Worm (Caenorhabditis elegans) whole organism, L4 larva: ENCODE results near the gene col-187.

Source experiments
- D1046.2 ChIP-seq: fragments of 200-800 bp; sonication (Bioruptor generic); IDR thresholded peaks from 2 replicates; pipeline ENCODE4 v1.3.6; 2022; ENCODE audit warnings: missing genetic modification characterization, missing compliant biosample characterization
- F37D6.2 ChIP-seq: sonication (generic microtip); optimal IDR thresholded peaks from 2 replicates; lab custom pipeline; 2016; ENCODE audit warnings: mild to moderate bottlenecking, missing genetic modification characterization, missing compliant biosample characterization
- F49E8.2 ChIP-seq: sonication (generic microtip); optimal IDR thresholded peaks from 2 replicates; lab custom pipeline; 2016; ENCODE audit warnings: missing compliant biosample characterization, mild to moderate bottlenecking, missing genetic modification characterization, borderline replicate concordance
- Y105C5A.15 ChIP-seq: fragments of 200-800 bp; sonication (Bioruptor generic); IDR thresholded peaks from 2 replicates; pipeline ENCODE4 v1.3.6; 2022; ENCODE audit warnings: missing genetic modification characterization, missing compliant biosample characterization
- Y48G9A.11 ChIP-seq: fragments of 200-800 bp; sonication (Bioruptor generic); IDR thresholded peaks from 2 replicates; pipeline ENCODE4 v1.3.6; 2022; ENCODE audit warnings: missing genetic modification reagents, missing genetic modification characterization, missing compliant biosample characterization
- Y75B8A.6 ChIP-seq: fragments of 200-800 bp; sonication (Bioruptor generic); IDR thresholded peaks from 2 replicates; pipeline ENCODE4 v1.3.6; 2022; ENCODE audit warnings: missing genetic modification reagents, missing genetic modification characterization, missing compliant biosample characterization
- ZK337.2 ChIP-seq: fragments of 200-800 bp; sonication (Bioruptor generic); IDR thresholded peaks from 2 replicates; pipeline ENCODE4 v1.3.6; 2022; ENCODE audit warnings: missing genetic modification reagents, missing genetic modification characterization, missing compliant biosample characterization
- aly-2 ChIP-seq: sonication (generic microtip); optimal IDR thresholded peaks from 2 replicates; lab custom pipeline; 2018; ENCODE audit warnings: missing biosample characterization, missing genetic modification characterization
- ama-1 ChIP-seq: fragments of 150-350 bp; optimal IDR thresholded peaks from 2 replicates; lab custom pipeline; 2014; ENCODE audit warnings: inconsistent platforms, mixed read lengths
- arid-1 ChIP-seq: fragments of 200-800 bp; sonication (Bioruptor generic); conservative IDR thresholded peaks from 2 replicates; pipeline ENCODE4 v1.3.6; 2022; ENCODE audit warnings: missing genetic modification reagents, missing genetic modification characterization, missing compliant biosample characterization
- ceh-32 ChIP-seq: sonication (generic microtip); optimal IDR thresholded peaks from 2 replicates; lab custom pipeline; 2016; ENCODE audit warnings: mild to moderate bottlenecking, missing genetic modification characterization, missing compliant biosample characterization; ENCODE audit not compliant: poor library complexity
- ceh-44 ChIP-seq: fragments of 200-800 bp; sonication (Bioruptor generic); IDR thresholded peaks from 2 replicates; pipeline ENCODE4 v1.3.6; 2022; ENCODE audit warnings: missing genetic modification reagents, missing genetic modification characterization, missing compliant biosample characterization
- ceh-82 ChIP-seq: sonication (generic microtip); optimal IDR thresholded peaks from 2 replicates; lab custom pipeline; 2017; ENCODE audit warnings: missing biosample characterization, missing genetic modification characterization
- cey-2 ChIP-seq: sonication (generic microtip); optimal IDR thresholded peaks from 3 replicates; lab custom pipeline; 2017; ENCODE audit warnings: missing genetic modification characterization, mild to moderate bottlenecking, missing compliant biosample characterization, antibody characterized with exemption, borderline replicate concordance; ENCODE audit not compliant: insufficient read depth
- daf-16 ChIP-seq, 3 experiments: sonication (generic microtip); optimal IDR thresholded peaks; 2 replicates each; lab custom pipeline; 2016 to 2017; ENCODE audit warnings: missing genetic modification characterization in 3 of 3, missing genetic modification reagents in 3 of 3, mild to moderate bottlenecking in 2 of 3, missing compliant biosample characterization in 2 of 3, missing biosample characterization in 1 of 3, moderate library complexity in 1 of 3
- dpl-1 ChIP-seq: fragments of 150-350 bp; optimal IDR thresholded peaks from 2 replicates; lab custom pipeline; 2014; ENCODE audit warnings: missing biosample characterization, missing genetic modification reagents, missing genetic modification characterization
- dve-1 ChIP-seq: sonication (generic microtip); optimal IDR thresholded peaks from 2 replicates; lab custom pipeline; 2017; ENCODE audit warnings: antibody characterized with exemption, mild to moderate bottlenecking, missing genetic modification characterization, missing compliant biosample characterization; ENCODE audit not compliant: insufficient read depth
- fos-1 ChIP-seq: fragments of 150-350 bp; optimal IDR thresholded peaks from 2 replicates; lab custom pipeline; 2014; ENCODE audit warnings: missing biosample characterization, missing genetic modification characterization
- hlh-11 ChIP-seq: fragments of 200-800 bp; sonication (Bioruptor generic); optimal IDR thresholded peaks from 2 replicates; lab custom pipeline; 2018; ENCODE audit warnings: mild to moderate bottlenecking, missing genetic modification characterization, missing compliant biosample characterization
- hlh-30 ChIP-seq: sonication (generic microtip); optimal IDR thresholded peaks from 2 replicates; lab custom pipeline; 2017; ENCODE audit warnings: antibody characterized with exemption, mild to moderate bottlenecking, missing genetic modification characterization, missing compliant biosample characterization; ENCODE audit not compliant: insufficient read depth
- hmg-1.1 ChIP-seq: fragments of 200-800 bp; sonication (Bioruptor generic); IDR thresholded peaks from 2 replicates; pipeline ENCODE4 v1.3.6; 2022; ENCODE audit warnings: missing genetic modification reagents, missing genetic modification characterization, missing compliant biosample characterization
- jun-1 ChIP-seq: fragments of 150-350 bp; optimal IDR thresholded peaks from 2 replicates; lab custom pipeline; 2014; ENCODE audit warnings: missing biosample characterization, missing genetic modification reagents, missing genetic modification characterization
- lin-13 ChIP-seq: fragments of 150-350 bp; optimal IDR thresholded peaks from 2 replicates; lab custom pipeline; 2014; ENCODE audit warnings: missing biosample characterization, missing genetic modification reagents, missing genetic modification characterization
- lin-15B ChIP-seq: fragments of 150-350 bp; sonication (generic microtip); optimal IDR thresholded peaks from 3 replicates; lab custom pipeline; 2014; ENCODE audit warnings: missing biosample characterization, missing genetic modification characterization
- lin-29 ChIP-seq: fragments of 200-800 bp; sonication (Bioruptor generic); IDR thresholded peaks from 2 replicates; pipeline ENCODE4 v1.3.6; 2022; ENCODE audit warnings: missing genetic modification reagents, missing genetic modification characterization, missing compliant biosample characterization
- lir-3 ChIP-seq: sonication (generic microtip); optimal IDR thresholded peaks from 2 replicates; lab custom pipeline; 2016; ENCODE audit warnings: mild to moderate bottlenecking, missing genetic modification characterization, missing compliant biosample characterization
- mdl-1 ChIP-seq, 2 experiments: fragments of 150-350 bp in 1 of 2; sonication (generic microtip) in 1 of 2; optimal IDR thresholded peaks; 2 replicates each; lab custom pipeline; 2014 to 2017; ENCODE audit warnings: missing biosample characterization in 2 of 2, missing genetic modification characterization in 2 of 2
- mes-2 ChIP-seq: sonication (generic microtip); optimal IDR thresholded peaks from 2 replicates; lab custom pipeline; 2016; ENCODE audit warnings: missing genotype, mild to moderate bottlenecking, missing genetic modification characterization, missing compliant biosample characterization; ENCODE audit not compliant: poor library complexity, severe bottlenecking
- nhr-10 ChIP-seq: fragments of 150-350 bp; optimal IDR thresholded peaks from 2 replicates; lab custom pipeline; 2014; ENCODE audit warnings: missing biosample characterization, missing genetic modification characterization
- nhr-11 ChIP-seq: fragments of 150-350 bp; optimal IDR thresholded peaks from 2 replicates; lab custom pipeline; 2014; ENCODE audit warnings: missing biosample characterization, missing genetic modification characterization
- nhr-111 ChIP-seq: fragments of 200-800 bp; sonication (Bioruptor generic); optimal IDR thresholded peaks from 2 replicates; lab custom pipeline; 2018; ENCODE audit warnings: mild to moderate bottlenecking, missing genetic modification characterization, missing compliant biosample characterization
- nhr-237 ChIP-seq: sonication (generic microtip); optimal IDR thresholded peaks from 2 replicates; lab custom pipeline; 2017; ENCODE audit warnings: missing biosample characterization, missing genetic modification characterization
- nhr-41 ChIP-seq: fragments of 200-800 bp; sonication (Bioruptor generic); IDR thresholded peaks from 2 replicates; pipeline ENCODE4 v1.3.6; 2022; ENCODE audit warnings: missing genetic modification reagents, missing genetic modification characterization, missing compliant biosample characterization
- nhr-48 ChIP-seq: sonication (generic microtip); optimal IDR thresholded peaks from 2 replicates; lab custom pipeline; 2016; ENCODE audit warnings: mild to moderate bottlenecking, missing genetic modification characterization, missing compliant biosample characterization
- nhr-6 ChIP-seq: fragments of 150-350 bp; optimal IDR thresholded peaks from 2 replicates; lab custom pipeline; 2014; ENCODE audit warnings: missing biosample characterization, missing genetic modification characterization
- nhr-77 ChIP-seq: fragments of 150-350 bp; optimal IDR thresholded peaks from 2 replicates; lab custom pipeline; 2014; ENCODE audit warnings: missing biosample characterization, missing genetic modification characterization
- pqm-1 ChIP-seq: sonication (generic microtip); optimal IDR thresholded peaks from 2 replicates; lab custom pipeline; 2017; ENCODE audit warnings: missing biosample characterization, missing genetic modification characterization
- saeg-2 ChIP-seq: fragments of 200-800 bp; sonication (Bioruptor generic); IDR thresholded peaks from 2 replicates; pipeline ENCODE4 v1.3.6; 2022; ENCODE audit warnings: missing genetic modification reagents, missing genetic modification characterization, missing compliant biosample characterization
- set-16 ChIP-seq: fragments of 200-800 bp; sonication (Bioruptor generic); IDR thresholded peaks from 2 replicates; pipeline ENCODE4 v1.3.6; 2022; ENCODE audit warnings: missing genetic modification reagents, missing genetic modification characterization, missing compliant biosample characterization
- skn-1 ChIP-seq: fragments of 150-350 bp; optimal IDR thresholded peaks from 2 replicates; lab custom pipeline; 2014; ENCODE audit warnings: missing biosample characterization, missing genetic modification characterization
- snpc-4 ChIP-seq: fragments of 150-350 bp; optimal IDR thresholded peaks from 2 replicates; lab custom pipeline; 2014; ENCODE audit warnings: missing biosample characterization, missing genetic modification characterization
- spr-1 ChIP-seq: sonication (generic microtip); optimal IDR thresholded peaks from 2 replicates; lab custom pipeline; 2016; ENCODE audit warnings: mild to moderate bottlenecking, missing genetic modification characterization, missing compliant biosample characterization
- tag-97 ChIP-seq: fragments of 200-800 bp; sonication (Bioruptor generic); IDR thresholded peaks from 2 replicates; pipeline ENCODE4 v1.3.6; 2022; ENCODE audit warnings: missing genetic modification characterization, missing compliant biosample characterization
- unc-130 ChIP-seq: sonication (generic microtip); optimal IDR thresholded peaks from 2 replicates; lab custom pipeline; 2016; ENCODE audit warnings: missing genetic modification reagents, missing genetic modification characterization, missing compliant biosample characterization
- unc-62 ChIP-seq, 3 experiments: fragments of 150-350 bp in 1 of 3; sonication (generic microtip); optimal IDR thresholded peaks in 2 of 3; peaks in 1 of 3; 1 replicate in 1 of 3; 2 replicates in 2 of 3; lab custom pipeline; 2014 to 2017; ENCODE audit warnings: missing biosample characterization in 3 of 3, missing genetic modification characterization in 3 of 3, missing genetic modification reagents in 3 of 3, missing genotype in 1 of 3
- zfp-2 ChIP-seq: sonication (generic microtip); optimal IDR thresholded peaks from 2 replicates; lab custom pipeline; 2016; ENCODE audit warnings: mild to moderate bottlenecking, missing genetic modification characterization, missing compliant biosample characterization
- zfp-3 ChIP-seq: fragments of 200-800 bp; sonication (Bioruptor generic); conservative IDR thresholded peaks from 2 replicates; pipeline ENCODE4 v1.3.6; 2022; ENCODE audit warnings: missing genetic modification reagents, missing genetic modification characterization, missing compliant biosample characterization
- ztf-7 ChIP-seq: fragments of 150-350 bp; optimal IDR thresholded peaks from 2 replicates; lab custom pipeline; 2014; ENCODE audit warnings: missing biosample characterization, missing genetic modification characterization

Gene col-187

DNA sequence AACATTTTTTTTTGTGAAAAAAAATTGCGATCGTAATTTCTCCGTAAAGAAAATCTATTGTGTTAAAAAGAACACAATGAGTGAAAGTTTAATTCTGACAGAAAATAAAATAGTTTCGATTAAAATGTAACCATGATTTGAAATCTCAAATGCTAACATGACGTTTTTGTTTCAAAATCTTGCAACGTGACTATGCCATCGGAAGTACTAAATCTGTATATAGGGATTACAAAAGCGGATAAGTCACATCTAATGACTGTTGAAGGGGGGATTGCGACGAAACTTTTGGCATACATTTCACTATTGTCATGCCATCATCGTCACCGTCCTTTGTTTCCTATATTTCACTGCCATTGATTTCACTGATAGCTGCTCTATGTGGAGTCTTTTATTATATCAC lies at the start of gene col-187:
Gene col-187, plus strand, starts transcription at position 301 of the 400 bp plus-strand sequence.
- TF ChIP-seq ceh-32 (tag; lab: Kevin White, UChicago) (no peak), snpc-4 (tag; lab: Kevin White, UChicago) (no peak), nhr-77 (tag; lab: Kevin White, UChicago) (no peak), lin-15B (no peak), nhr-6 (tag; lab: Kevin White, UChicago) (no peak), spr-1 (tag; lab: Kevin White, UChicago) (no peak), nhr-237 (tag; lab: Kevin White, UChicago) (no peak), Y75B8A.6 (GFP tag; lab: Robert Waterston, UW) (no peak), dve-1 (tag; lab: Kevin White, UChicago) (no peak), F49E8.2 (tag; lab: Kevin White, UChicago) (no peak), ceh-44 (GFP tag; lab: Robert Waterston, UW) (no peak)

DNA sequence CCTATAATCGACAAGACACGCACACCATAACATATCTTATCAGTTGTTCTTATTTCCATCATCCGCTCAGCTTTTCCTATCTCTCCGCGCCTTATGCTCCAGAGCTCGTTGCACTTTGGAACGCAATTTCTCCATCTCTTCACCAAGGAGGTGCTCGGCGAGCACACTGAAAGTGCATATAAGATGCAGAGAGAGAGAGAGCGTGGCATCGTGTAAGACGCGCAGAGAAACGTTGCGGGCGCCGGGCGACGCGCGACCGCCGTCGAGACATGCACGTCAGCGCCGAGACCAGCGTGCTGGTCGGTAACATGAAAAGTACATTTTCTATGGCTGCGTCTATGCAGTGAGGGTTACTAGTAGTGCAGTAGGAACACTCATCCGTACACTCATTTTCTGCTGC lies 48.1 kb upstream of the col-187 start:
- TF ChIP-seq lin-13: peak; percentile 60
- TF ChIP-seq ceh-82: no peak
- peak; percentile 81 for TF ChIP-seq hlh-30
- no peak for TF ChIP-seq ztf-7 (tag; lab: Kevin White, UChicago)
- TF ChIP-seq unc-62 (GFP tag; optimal IDR thresholded peaks at IDR 0.05 in 1 of 2; lab: Kevin White, UChicago): no peak
- TF ChIP-seq unc-62 (tag; optimal IDR thresholded peaks at IDR 0.05; lab: Kevin White, UChicago): no peak
- peak; percentile 76 for TF ChIP-seq nhr-10 (tag; lab: Kevin White, UChicago)
- peak; percentile 14 for TF ChIP-seq lir-3 (tag; lab: Kevin White, UChicago)
- TF ChIP-seq D1046.2 (GFP tag; lab: Robert Waterston, UW): no peak
- peak; percentile 90 for TF ChIP-seq set-16 (GFP tag; lab: Robert Waterston, UW)
- no peak for TF ChIP-seq ceh-32 (tag; lab: Kevin White, UChicago)
- TF ChIP-seq zfp-3: no peak
- TF ChIP-seq lin-29 (GFP tag; lab: Robert Waterston, UW): 0 out of 2 replicates have a peak, but pooled peaks have one; percentile 29
- TF ChIP-seq mdl-1 (tag; optimal IDR thresholded peaks at IDR 0.05; lab: Kevin White, UChicago): peak; percentile 85 to 94
- peak; percentile 91 for TF ChIP-seq nhr-11
- TF ChIP-seq nhr-48: peak; percentile 91
- no peak for TF ChIP-seq Y75B8A.6 (GFP tag; lab: Robert Waterston, UW)
- TF ChIP-seq F37D6.2 (tag; lab: Kevin White, UChicago): peak; percentile 65
- TF ChIP-seq hmg-1.1 (GFP tag; lab: Robert Waterston, UW): peak; percentile 92
- peak; percentile 55 for TF ChIP-seq pqm-1
- no peak for TF ChIP-seq skn-1 (tag; lab: Kevin White, UChicago)
- no peak for TF ChIP-seq Y105C5A.15 (GFP tag; lab: Robert Waterston, UW)
- TF ChIP-seq nhr-41 (GFP tag; lab: Robert Waterston, UW): no peak
- TF ChIP-seq ZK337.2 (GFP tag; lab: Robert Waterston, UW): 0 out of 2 replicates have a peak, but pooled peaks have one; percentile 13
- no peak for TF ChIP-seq lin-15B
- TF ChIP-seq jun-1 (tag; lab: Kevin White, UChicago): peak; percentile 21
- no peak for TF ChIP-seq unc-130 (GFP tag; lab: Kevin White, UChicago)
- TF ChIP-seq aly-2: no peak
- TF ChIP-seq mes-2 (tag; lab: Kevin White, UChicago): peak; percentile 57
- TF ChIP-seq hlh-11 (tag; lab: Kevin White, UChicago): peak; percentile 96
- TF ChIP-seq ama-1: no peak
- TF ChIP-seq fos-1: no peak
- TF ChIP-seq daf-16 (GFP tag; optimal IDR thresholded peaks at IDR 0.05; lab: Kevin White, UChicago): peak; percentile 57 to 64
- peak; percentile 76 for TF ChIP-seq daf-16 (tag; optimal IDR thresholded peaks at IDR 0.05; lab: Kevin White, UChicago)
- no peak for TF ChIP-seq zfp-2 (tag; lab: Kevin White, UChicago)
- TF ChIP-seq dpl-1 (GFP tag; lab: Kevin White, UChicago): no peak
- TF ChIP-seq saeg-2 (GFP tag; lab: Robert Waterston, UW): peak; percentile 78
- no peak for TF ChIP-seq Y48G9A.11 (GFP tag; lab: Robert Waterston, UW)
- no peak for TF ChIP-seq nhr-111 (GFP tag; lab: Kevin White, UChicago)
- no peak for TF ChIP-seq cey-2 (tag; lab: Kevin White, UChicago)
- no peak for TF ChIP-seq tag-97 (GFP tag; lab: Robert Waterston, UW)
- TF ChIP-seq arid-1: 0 out of 2 replicates have a peak, but pooled peaks have one; percentile 38
